Worm (Caenorhabditis elegans) whole organism, L4/young adult: ENCODE measurements around the gene erp-44.3.

ENCODE experiments used
- W03F9.2 ChIP-seq: fragments of 150-350 bp; optimal IDR thresholded peaks from 2 replicates; lab custom pipeline; 2014; ENCODE audit warnings: missing biosample characterization, missing genetic modification characterization
- dao-5 ChIP-seq: sonication (generic microtip); optimal IDR thresholded peaks from 2 replicates; lab custom pipeline; 2016; ENCODE audit warnings: missing genotype, missing genetic modification characterization, moderate library complexity, missing compliant biosample characterization
- him-1 ChIP-seq: sonication (generic microtip); optimal IDR thresholded peaks from 2 replicates; lab custom pipeline; 2016; ENCODE audit warnings: missing genotype, missing genetic modification reagents, missing genetic modification characterization, missing compliant biosample characterization

ce11 chrIV:8157161-8157560, 34.7 kb downstream of the erp-44.3 start, which contains the start of gene B0218.5:
- TF ChIP-seq dao-5 (tag; lab: Kevin White, UChicago): no peak
- TF ChIP-seq him-1 (tag; lab: Kevin White, UChicago): no peak
- TF ChIP-seq W03F9.2 (tag; lab: Kevin White, UChicago): no peak
